Fruit fly (Drosophila melanogaster) whole organism, embryonic: ENCODE results near the gene dlg1.

Source experiments
- Atf-2 ChIP-seq: fragments of 200-800 bp; sonication (Bioruptor generic); optimal IDR thresholded peaks from 2 replicates; lab custom pipeline; 2016; ENCODE audit warnings: missing biosample characterization, missing genetic modification characterization
- CG10147 ChIP-seq: fragments of 200-800 bp; sonication (Bioruptor generic); optimal IDR thresholded peaks from 2 replicates; lab custom pipeline; 2019; ENCODE audit warnings: missing biosample characterization, mild to moderate bottlenecking, missing genetic modification characterization, moderate library complexity
- CG10462 ChIP-seq: fragments of 200-800 bp; sonication (Bioruptor generic); optimal IDR thresholded peaks from 2 replicates; lab custom pipeline; 2016; ENCODE audit warnings: missing biosample characterization, missing genetic modification characterization
- CG11398 ChIP-seq: fragments of 200-800 bp; sonication (Bioruptor generic); optimal IDR thresholded peaks from 2 replicates; lab custom pipeline; 2016; ENCODE audit warnings: missing biosample characterization, missing genetic modification characterization
- CG12071 ChIP-seq: fragments of 200-800 bp; sonication (Bioruptor generic); optimal IDR thresholded peaks from 3 replicates; lab custom pipeline; 2018; ENCODE audit warnings: missing biosample characterization, mild to moderate bottlenecking, missing genetic modification characterization
- CG12104 ChIP-seq: fragments of 200-800 bp; sonication (Bioruptor generic); optimal IDR thresholded peaks from 3 replicates; lab custom pipeline; 2016; ENCODE audit warnings: missing biosample characterization, missing genetic modification characterization
- CG12659 ChIP-seq: fragments of 200-800 bp; sonication (Bioruptor generic); optimal IDR thresholded peaks from 3 replicates; lab custom pipeline; 2017; ENCODE audit warnings: mild to moderate bottlenecking, missing biosample characterization, missing genetic modification reagents, missing genetic modification characterization
- CG12769 ChIP-seq: fragments of 200-800 bp; sonication (Bioruptor generic); optimal IDR thresholded peaks from 2 replicates; lab custom pipeline; 2019; ENCODE audit warnings: missing biosample characterization, mild to moderate bottlenecking, missing genetic modification characterization, moderate library complexity
- CG13287 ChIP-seq: fragments of 200-800 bp; sonication (Bioruptor generic); IDR thresholded peaks from 2 replicates; pipeline ENCODE4 v1.3.6; 2022; ENCODE audit warnings: missing biosample characterization, missing genetic modification characterization; ENCODE audit not compliant: partially characterized antibody
- CG17328 ChIP-seq: fragments of 200-800 bp; sonication (Bioruptor generic); IDR thresholded peaks from 2 replicates; pipeline ENCODE4 v1.3.6; 2022; ENCODE audit warnings: missing biosample characterization, missing genetic modification characterization
- CG17612 ChIP-seq: fragments of 200-800 bp; sonication (Bioruptor generic); IDR thresholded peaks from 2 replicates; pipeline ENCODE4 v1.3.6; 2022; ENCODE audit warnings: missing biosample characterization, missing genetic modification characterization
- CG18599 ChIP-seq: fragments of 200-800 bp; sonication (Bioruptor generic); optimal IDR thresholded peaks from 3 replicates; lab custom pipeline; 2017; ENCODE audit warnings: missing biosample characterization, missing genetic modification characterization, mild to moderate bottlenecking, moderate library complexity, missing genetic modification reagents
- CG18619 ChIP-seq: fragments of 200-800 bp; sonication (Bioruptor generic); optimal IDR thresholded peaks from 3 replicates; lab custom pipeline; 2017; ENCODE audit warnings: missing biosample characterization, mild to moderate bottlenecking, missing genetic modification characterization
- CG2875 ChIP-seq: fragments of 200-800 bp; sonication (Bioruptor generic); optimal IDR thresholded peaks from 2 replicates; lab custom pipeline; 2017; ENCODE audit warnings: missing biosample characterization, mild to moderate bottlenecking, missing genetic modification characterization, missing genetic modification reagents
- CG33213 ChIP-seq: fragments of 200-800 bp; sonication (Bioruptor generic); optimal IDR thresholded peaks from 3 replicates; lab custom pipeline; 2016; ENCODE audit warnings: missing biosample characterization, missing genetic modification characterization
- CG6175 ChIP-seq: fragments of 200-800 bp; sonication (Bioruptor generic); IDR thresholded peaks from 3 replicates; pipeline ENCODE4 v1.3.6; 2022; ENCODE audit warnings: missing biosample characterization, missing genetic modification characterization
- CG6854 ChIP-seq: fragments of 200-800 bp; sonication (Bioruptor generic); optimal IDR thresholded peaks from 3 replicates; lab custom pipeline; 2017; ENCODE audit warnings: missing biosample characterization, mild to moderate bottlenecking, missing genetic modification characterization
- CG7556 ChIP-seq: fragments of 200-800 bp; sonication (Bioruptor generic); optimal IDR thresholded peaks from 2 replicates; lab custom pipeline; 2017; ENCODE audit warnings: missing biosample characterization, mild to moderate bottlenecking, missing genetic modification characterization
- CG7839 ChIP-seq: fragments of 200-800 bp; sonication (Bioruptor generic); optimal IDR thresholded peaks from 3 replicates; lab custom pipeline; 2018; ENCODE audit warnings: missing biosample characterization, mild to moderate bottlenecking, missing genetic modification characterization, moderate library complexity
- CG8388 ChIP-seq: fragments of 200-800 bp; sonication (Bioruptor generic); optimal IDR thresholded peaks from 2 replicates; lab custom pipeline; 2019; ENCODE audit warnings: missing biosample characterization, mild to moderate bottlenecking, missing genetic modification characterization, moderate library complexity
- CTCF ChIP-seq: fragments of 200-800 bp; sonication (Bioruptor generic); optimal IDR thresholded peaks from 2 replicates; lab custom pipeline; 2017; ENCODE audit warnings: missing biosample characterization, mild to moderate bottlenecking, missing genetic modification characterization, moderate library complexity
- E2f2 ChIP-seq: fragments of 200-800 bp; sonication (Bioruptor generic); IDR thresholded peaks from 2 replicates; pipeline ENCODE4 v1.3.6; 2022; ENCODE audit warnings: missing biosample characterization, missing genetic modification characterization
- Eip74EF ChIP-seq, 2 experiments: fragments of 200-800 bp in 1 of 2; fragments of >200 bp in 1 of 2; sonication (Bioruptor generic) in 1 of 2; optimal IDR thresholded peaks; 2 replicates each; lab custom pipeline; 2017 to 2019; ENCODE audit warnings: missing biosample characterization in 2 of 2, missing genetic modification characterization in 2 of 2, mild to moderate bottlenecking in 1 of 2, moderate library complexity in 1 of 2
- Fer3 ChIP-seq: fragments of 200-800 bp; sonication (Bioruptor generic); optimal IDR thresholded peaks from 2 replicates; lab custom pipeline; 2018; ENCODE audit warnings: missing biosample characterization, mild to moderate bottlenecking, missing genetic modification characterization, moderate library complexity
- HLH4C ChIP-seq: fragments of 200-800 bp; sonication (Bioruptor generic); IDR thresholded peaks from 3 replicates; pipeline ENCODE4 v1.3.6; 2022; ENCODE audit warnings: missing biosample characterization, missing genetic modification characterization; ENCODE audit not compliant: partially characterized antibody
- HLHmδ ChIP-seq: fragments of 200-800 bp; sonication (Bioruptor generic); optimal IDR thresholded peaks from 2 replicates; lab custom pipeline; 2018; ENCODE audit warnings: missing biosample characterization, mild to moderate bottlenecking, missing genetic modification characterization, moderate library complexity
- Hr39 ChIP-seq: fragments of >200 bp; optimal IDR thresholded peaks from 2 replicates; lab custom pipeline; 2017
- MBD-R2 ChIP-seq: fragments of 200-800 bp; sonication (Bioruptor generic); IDR thresholded peaks from 2 replicates; pipeline ENCODE4 v1.3.6; 2022; ENCODE audit warnings: missing biosample characterization, missing genetic modification characterization
- Nf-YB ChIP-seq: fragments of 200-800 bp; sonication (Bioruptor generic); optimal IDR thresholded peaks from 3 replicates; lab custom pipeline; 2019; ENCODE audit warnings: missing biosample characterization, mild to moderate bottlenecking, missing genetic modification characterization, moderate library complexity
- ase ChIP-seq: fragments of 200-800 bp; sonication (Bioruptor generic); IDR thresholded peaks from 3 replicates; pipeline ENCODE4 v1.3.6; 2022; ENCODE audit warnings: missing biosample characterization, missing genetic modification characterization
- bcd ChIP-seq: fragments of 200-800 bp; sonication (Bioruptor generic); optimal IDR thresholded peaks from 2 replicates; lab custom pipeline; 2017; ENCODE audit warnings: missing biosample characterization, mild to moderate bottlenecking, missing genetic modification characterization
- cg ChIP-seq: fragments of 200-800 bp; sonication (Bioruptor generic); optimal IDR thresholded peaks from 3 replicates; lab custom pipeline; 2019; ENCODE audit warnings: missing biosample characterization, mild to moderate bottlenecking, missing genetic modification characterization, moderate library complexity
- chif ChIP-seq, 2 experiments: fragments of 200-800 bp; sonication (Bioruptor generic); optimal IDR thresholded peaks; 3 replicates each; lab custom pipeline; 2016; ENCODE audit warnings: missing biosample characterization in 2 of 2, missing genetic modification characterization in 2 of 2
- chm ChIP-seq: fragments of 200-800 bp; sonication (Bioruptor generic); IDR thresholded peaks from 2 replicates; pipeline ENCODE4 v1.3.6; 2022; ENCODE audit warnings: missing biosample characterization, missing genetic modification characterization
- dati ChIP-seq: fragments of 200-800 bp; sonication (Bioruptor generic); IDR thresholded peaks from 2 replicates; pipeline ENCODE4 v1.3.6; 2022; ENCODE audit warnings: missing biosample characterization, missing genetic modification characterization
- disco-r ChIP-seq: fragments of 200-800 bp; sonication (Bioruptor generic); optimal IDR thresholded peaks from 2 replicates; lab custom pipeline; 2016; ENCODE audit warnings: missing biosample characterization, missing genetic modification characterization
- dysf ChIP-seq: fragments of 200-800 bp; sonication (Bioruptor generic); IDR thresholded peaks from 3 replicates; pipeline ENCODE4 v1.3.6; 2022; ENCODE audit warnings: missing biosample characterization, missing genetic modification characterization
- h ChIP-seq: fragments of >200 bp; optimal IDR thresholded peaks from 2 replicates; lab custom pipeline; 2017
- knrl ChIP-seq: fragments of 200-800 bp; sonication (Bioruptor generic); IDR thresholded peaks from 3 replicates; pipeline ENCODE4 v1.3.6; 2022; ENCODE audit warnings: missing biosample characterization, missing genetic modification characterization; ENCODE audit not compliant: partially characterized antibody
- maf-S ChIP-seq: fragments of 200-800 bp; sonication (Bioruptor generic); optimal IDR thresholded peaks from 2 replicates; lab custom pipeline; 2016; ENCODE audit warnings: missing biosample characterization, missing genetic modification characterization
- nerfin-2 ChIP-seq: fragments of 200-800 bp; sonication (Bioruptor generic); IDR thresholded peaks from 2 replicates; pipeline ENCODE4 v1.3.6; 2022; ENCODE audit warnings: missing biosample characterization, missing genetic modification characterization; ENCODE audit not compliant: partially characterized antibody
- pfk ChIP-seq: fragments of 200-800 bp; sonication (Bioruptor generic); optimal IDR thresholded peaks from 2 replicates; lab custom pipeline; 2018; ENCODE audit warnings: missing biosample characterization, mild to moderate bottlenecking, missing genetic modification characterization, moderate library complexity
- psq ChIP-seq: fragments of 200-800 bp; sonication (Bioruptor generic); optimal IDR thresholded peaks from 2 replicates; lab custom pipeline; 2017; ENCODE audit warnings: missing biosample characterization, missing genetic modification characterization
- rib ChIP-seq: fragments of 200-800 bp; sonication (Bioruptor generic); IDR thresholded peaks from 2 replicates; pipeline ENCODE4 v1.3.6; 2022; ENCODE audit warnings: missing biosample characterization, missing genetic modification characterization
- sim ChIP-seq: fragments of 200-800 bp; sonication (Bioruptor generic); IDR thresholded peaks from 2 replicates; pipeline ENCODE4 v1.3.6; 2022; ENCODE audit warnings: missing biosample characterization, missing genetic modification characterization
- sisA ChIP-seq: fragments of 200-800 bp; sonication (Bioruptor generic); IDR thresholded peaks from 2 replicates; pipeline ENCODE4 v1.3.6; 2022; ENCODE audit warnings: missing biosample characterization, missing genetic modification characterization
- stwl ChIP-seq: fragments of 200-800 bp; sonication (Bioruptor generic); optimal IDR thresholded peaks from 3 replicates; lab custom pipeline; 2018; ENCODE audit warnings: missing biosample characterization, mild to moderate bottlenecking, missing genetic modification characterization, moderate library complexity
- toy ChIP-seq: fragments of 200-800 bp; sonication (Bioruptor generic); IDR thresholded peaks from 2 replicates; pipeline ENCODE4 v1.3.6; 2022; ENCODE audit warnings: missing biosample characterization, missing genetic modification characterization
- trh ChIP-seq: fragments of 200-800 bp; sonication (Bioruptor generic); optimal IDR thresholded peaks from 2 replicates; lab custom pipeline; 2016; ENCODE audit warnings: missing biosample characterization, missing genetic modification characterization
- twi ChIP-seq: fragments of 200-800 bp; optimal IDR thresholded peaks from 2 replicates; lab custom pipeline; 2019; ENCODE audit warnings: missing biosample characterization, mild to moderate bottlenecking, missing genetic modification characterization, moderate library complexity
- vnd ChIP-seq: fragments of 200-800 bp; sonication (Bioruptor generic); IDR thresholded peaks from 3 replicates; pipeline ENCODE4 v1.3.6; 2022; ENCODE audit warnings: missing biosample characterization, missing genetic modification characterization; ENCODE audit not compliant: partially characterized antibody

The dlg1 gene

dm6 chrX:11427282-11427689 lies 57.8 kb downstream of the dlg1 start (continued):
- TF ChIP-seq CG13287 (GFP tag; lab: Robert Waterston, UW) (peak; percentile 11; the same call in 1 of the 2 replicates), Atf-2 (GFP tag; lab: Kevin White, UChicago) (no peak), CG33213 (GFP tag; lab: Kevin White, UChicago) (no peak), maf-S (GFP tag; lab: Kevin White, UChicago) (no peak), CG2875 (GFP tag; lab: Kevin White, UChicago) (peak; percentile 27), rib (GFP tag; lab: Robert Waterston, UW) (0 out of 2 replicates have a peak, but pooled peaks have one; percentile 28), CG6854 (no peak), psq (no peak), sisA (no peak), CG11398 (no peak), cg (GFP tag; lab: Kevin White, UChicago) (peak; percentile 89), h (no peak), trh (GFP tag; lab: Kevin White, UChicago) (no peak), Fer3 (tag; lab: Kevin White, UChicago) (peak; percentile 41), E2f2 (GFP tag; lab: Robert Waterston, UW) (no peak), CG10462 (no peak), nerfin-2 (GFP tag; lab: Robert Waterston, UW) (no peak), CG18599 (peak; percentile 72), twi (peak; percentile 20), HLH4C (GFP tag; lab: Robert Waterston, UW) (no peak), disco-r (no peak), CG17612 (GFP tag; lab: Robert Waterston, UW) (no peak), CG18619 (GFP tag; lab: Kevin White, UChicago) (peak; percentile 21), Nf-YB (GFP tag; lab: Kevin White, UChicago) (peak; percentile 3), dati (GFP tag; lab: Robert Waterston, UW) (no peak), CG6175 (GFP tag; lab: Robert Waterston, UW) (peak; percentile 66; the same call in 1 of the 3 replicates), CG12769 (tag; lab: Kevin White, UChicago) (peak; percentile 57), ase (GFP tag; lab: Robert Waterston, UW) (no peak), bcd (GFP tag; lab: Kevin White, UChicago) (peak; percentile 25), CTCF (GFP tag; lab: Kevin White, UChicago) (peak; percentile 5), sim (no peak), Eip74EF (GFP tag; optimal IDR thresholded peaks at IDR 0.05; lab: Kevin White, UChicago) (peak in 1 of 2 experiments; percentile 17), knrl (no peak), HLHmδ (no peak), CG10147 (GFP tag; lab: Kevin White, UChicago) (peak; percentile 29), Hr39 (lab: Kevin White, UChicago) (no peak), CG12071 (peak; percentile 56), CG12659 (GFP tag; lab: Kevin White, UChicago) (peak; percentile 38), CG8388 (GFP tag; lab: Kevin White, UChicago) (no peak), vnd (peak; percentile 52; the same call in 2 of the 3 replicates), chif (GFP tag; optimal IDR thresholded peaks at IDR 0.05; lab: Kevin White, UChicago) (no peak), dysf (GFP tag; lab: Robert Waterston, UW) (0 out of 3 replicates have a peak, but pooled peaks have one; percentile 12), toy (GFP tag; lab: Robert Waterston, UW) (no peak), CG7839 (tag; lab: Kevin White, UChicago) (no peak), stwl (tag; lab: Kevin White, UChicago) (no peak), MBD-R2 (GFP tag; lab: Robert Waterston, UW) (peak; percentile 30; the same call in 1 of the 2 replicates), CG12104 (GFP tag; lab: Kevin White, UChicago) (peak; percentile 6), CG7556 (GFP tag; lab: Kevin White, UChicago) (peak; percentile 32), chm (no peak; the same call in 1 of the 2 replicates), pfk (no peak), CG17328 (GFP tag; lab: Robert Waterston, UW) (no peak)
